Worm (Caenorhabditis elegans) whole organism, early embryonic: Measurements from ENCODE around the gene C55B6.4.

Experiments used
- B0310.2 ChIP-seq: sonication (generic microtip); optimal IDR thresholded peaks from 2 replicates; lab custom pipeline; 2016; ENCODE audit warnings: mild to moderate bottlenecking, missing genetic modification characterization, missing compliant biosample characterization
- F13C5.2 ChIP-seq: sonication (generic microtip); optimal IDR thresholded peaks from 2 replicates; lab custom pipeline; 2017; ENCODE audit warnings: mild to moderate bottlenecking, missing genetic modification characterization, inconsistent platforms, missing compliant biosample characterization
- aly-1 ChIP-seq: sonication (generic microtip); optimal IDR thresholded peaks from 2 replicates; lab custom pipeline; 2016; ENCODE audit warnings: missing genetic modification characterization, missing compliant biosample characterization
- ama-1 ChIP-seq: fragments of 150-350 bp; optimal IDR thresholded peaks from 2 replicates; lab custom pipeline; 2014
- ceh-13 ChIP-seq: fragments of 200-800 bp; sonication (Bioruptor generic); optimal IDR thresholded peaks from 2 replicates; lab custom pipeline; 2018; ENCODE audit warnings: mild to moderate bottlenecking, missing genetic modification characterization, missing compliant biosample characterization
- ceh-36 ChIP-seq: sonication (generic microtip); optimal IDR thresholded peaks from 2 replicates; lab custom pipeline; 2016; ENCODE audit warnings: missing genetic modification characterization, inconsistent platforms, missing compliant biosample characterization
- ets-7 ChIP-seq: sonication (generic microtip); optimal IDR thresholded peaks from 2 replicates; lab custom pipeline; 2016; ENCODE audit warnings: missing genotype, missing genetic modification characterization, missing compliant biosample characterization
- flt-1 ChIP-seq: fragments of 200-800 bp; sonication (Bioruptor generic); IDR thresholded peaks from 2 replicates; pipeline ENCODE4 v1.3.6; 2022; ENCODE audit warnings: missing genetic modification characterization, missing compliant biosample characterization
- hmbx-1 ChIP-seq: sonication (generic microtip); optimal IDR thresholded peaks from 2 replicates; lab custom pipeline; 2016; ENCODE audit warnings: mild to moderate bottlenecking, missing genetic modification characterization, missing compliant biosample characterization
- hmg-4 ChIP-seq: fragments of 200-800 bp; sonication (Bioruptor generic); optimal IDR thresholded peaks from 2 replicates; lab custom pipeline; 2018; ENCODE audit warnings: mild to moderate bottlenecking, missing genetic modification characterization, missing compliant biosample characterization
- hnd-1 ChIP-seq: sonication (generic microtip); optimal IDR thresholded peaks from 2 replicates; lab custom pipeline; 2016; ENCODE audit warnings: missing genetic modification characterization, missing compliant biosample characterization
- pes-1 ChIP-seq: fragments of 200-800 bp; sonication (Bioruptor generic); IDR thresholded peaks from 2 replicates; pipeline ENCODE4 v1.3.6; 2022; ENCODE audit warnings: missing genetic modification reagents, missing genetic modification characterization, missing compliant biosample characterization
- scrt-1 ChIP-seq: fragments of 200-800 bp; sonication (Bioruptor generic); IDR thresholded peaks from 2 replicates; pipeline ENCODE4 v1.3.6; 2022; ENCODE audit warnings: missing genetic modification characterization, missing compliant biosample characterization
- sea-1 ChIP-seq: fragments of 200-800 bp; sonication (Bioruptor generic); conservative IDR thresholded peaks from 2 replicates; pipeline ENCODE4 v1.3.6; 2022; ENCODE audit warnings: missing genetic modification characterization, missing compliant biosample characterization
- tbx-11 ChIP-seq: fragments of 200-800 bp; sonication (Bioruptor generic); IDR thresholded peaks from 2 replicates; pipeline ENCODE4 v1.3.6; 2022; ENCODE audit warnings: missing genetic modification characterization, missing compliant biosample characterization
- tbx-37 ChIP-seq: fragments of 200-800 bp; sonication (Bioruptor generic); conservative IDR thresholded peaks from 2 replicates; pipeline ENCODE4 v1.3.6; 2022; ENCODE audit warnings: missing genetic modification reagents, missing genetic modification characterization, missing compliant biosample characterization
- tra-4 ChIP-seq: sonication (generic microtip); optimal IDR thresholded peaks from 2 replicates; lab custom pipeline; 2017; ENCODE audit warnings: missing genetic modification characterization, missing compliant biosample characterization

C55B6.4 gene

DNA sequence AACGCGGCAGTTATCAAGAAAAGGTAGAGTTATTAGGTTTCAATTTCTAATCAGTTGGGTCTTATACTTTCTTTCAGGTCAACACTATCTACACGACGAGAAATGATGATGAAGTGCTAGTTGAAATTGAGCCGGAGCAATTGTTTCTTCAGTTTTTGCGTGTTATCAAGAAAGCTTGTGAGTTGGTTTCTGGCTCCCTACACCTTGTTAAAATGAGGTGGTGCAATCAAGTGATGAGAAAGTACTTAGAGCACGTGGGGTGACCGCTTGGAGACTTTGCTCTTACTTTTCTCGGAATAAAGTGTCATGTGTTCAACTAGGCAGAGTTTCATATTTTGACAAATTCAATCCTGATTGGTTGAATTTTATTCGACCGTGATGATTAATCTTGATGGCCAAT is 13.0 kb upstream of the C55B6.4 start:
- TF ChIP-seq B0310.2 (no peak), tra-4 (tag; lab: Kevin White, UChicago) (no peak), ceh-13 (GFP tag; lab: Kevin White, UChicago) (no peak), ets-7 (no peak), hmg-4 (no peak), ceh-36 (tag; lab: Kevin White, UChicago) (no peak), sea-1 (no peak), hmbx-1 (no peak), aly-1 (tag; lab: Kevin White, UChicago) (no peak), tbx-11 (GFP tag; lab: Robert Waterston, UW) (no peak), scrt-1 (no peak), flt-1 (GFP tag; lab: Robert Waterston, UW) (no peak), F13C5.2 (tag; lab: Kevin White, UChicago) (no peak)

DNA sequence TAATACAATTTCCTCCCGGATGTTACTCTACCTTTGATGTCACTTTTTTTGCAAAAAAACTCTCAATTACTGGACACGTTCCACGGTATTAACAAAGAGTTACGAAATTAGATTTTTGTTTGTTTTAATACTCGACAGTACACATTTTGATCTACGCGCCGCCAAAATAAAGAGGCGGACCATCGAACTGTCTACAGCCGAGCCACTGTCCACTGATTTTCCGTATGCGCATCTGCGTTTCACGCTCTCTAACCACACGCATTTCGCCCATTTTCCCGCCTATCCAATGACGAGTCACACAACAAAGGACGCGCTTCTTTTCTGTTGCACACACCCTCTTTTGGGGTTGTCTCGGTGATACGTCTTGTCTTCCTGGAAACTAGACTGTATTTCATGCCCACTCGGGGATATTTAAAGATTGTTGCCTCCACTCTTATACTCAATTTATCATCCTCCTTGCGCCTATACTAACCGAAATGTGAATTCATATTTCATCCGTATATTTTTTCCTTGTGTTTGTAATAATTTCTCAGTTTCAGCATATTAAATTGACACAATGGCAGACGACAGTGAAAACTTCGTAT is 12.4 kb upstream of the C55B6.4 start, which contains the start of gene C55B6.1:
C55B6.1 (plus strand) TSS at position 534 of the 584 bp plus-strand sequence.
- no peak for TF ChIP-seq tbx-11 (GFP tag; lab: Robert Waterston, UW)
- no peak for TF ChIP-seq F13C5.2 (tag; lab: Kevin White, UChicago)
- no peak for TF ChIP-seq hmbx-1
- TF ChIP-seq B0310.2, result no peak
- TF ChIP-seq flt-1 (GFP tag; lab: Robert Waterston, UW), result no peak
- no peak for TF ChIP-seq ets-7

ce11 chrX:7193894-7194614 is 6.6 kb upstream of the C55B6.4 start, which contains the start of gene dnj-7:
Gene dnj-7 (plus strand): TSS chrX:7194564.
- TF ChIP-seq ceh-36 (tag; lab: Kevin White, UChicago) (no peak), F13C5.2 (tag; lab: Kevin White, UChicago) (peak; percentile 16)

DNA sequence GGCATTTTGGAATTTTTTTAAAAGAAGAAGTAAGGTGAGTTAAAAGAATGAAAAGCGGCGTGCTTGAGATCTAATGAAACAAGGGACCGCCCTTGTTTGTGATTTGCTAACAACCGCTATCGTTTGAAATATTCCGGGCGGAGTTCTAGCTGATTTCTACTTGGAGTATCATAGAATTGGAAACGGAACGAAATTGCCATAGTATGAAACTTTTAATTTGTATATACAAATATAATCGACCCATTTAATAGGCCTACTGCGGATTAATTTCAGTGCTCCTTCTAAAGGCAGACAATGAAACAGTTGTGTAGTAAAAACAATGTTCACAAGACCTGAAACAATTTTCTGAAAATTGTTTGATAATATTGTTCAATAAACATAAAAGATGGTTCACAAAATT is 4.4 kb upstream of the C55B6.4 start, which contains the start of gene C55B6.7:
C55B6.7 (minus strand) TSS at position 101 of the 400 bp plus-strand sequence.
- TF ChIP-seq hmbx-1 (no peak), aly-1 (tag; lab: Kevin White, UChicago) (no peak), flt-1 (GFP tag; lab: Robert Waterston, UW) (no peak), tbx-11 (GFP tag; lab: Robert Waterston, UW) (no peak), tra-4 (tag; lab: Kevin White, UChicago) (no peak)

DNA sequence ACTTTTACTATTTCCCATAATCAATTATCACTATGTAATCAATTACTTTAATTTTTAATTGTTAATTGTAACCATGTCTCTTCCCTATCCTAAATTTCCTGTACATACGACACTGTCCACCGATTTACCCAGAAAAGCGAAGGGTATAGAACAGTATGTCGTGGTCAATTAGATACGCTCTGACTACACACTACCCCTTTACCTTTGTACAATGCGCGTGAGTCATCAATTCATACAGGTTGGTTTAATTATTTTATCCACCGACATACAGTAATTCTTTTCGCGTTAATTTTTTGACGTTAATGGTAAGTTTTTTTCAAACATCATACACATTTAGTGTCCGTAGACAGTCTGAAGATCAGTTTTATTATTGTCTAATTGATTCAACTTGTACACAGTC is 5.9 kb downstream of the C55B6.4 start:
- TF ChIP-seq hnd-1 (tag; lab: Kevin White, UChicago), result no peak
- no peak for TF ChIP-seq tbx-11 (GFP tag; lab: Robert Waterston, UW)
- TF ChIP-seq scrt-1, result no peak
- TF ChIP-seq tbx-37 (GFP tag; lab: Robert Waterston, UW), result no peak
- TF ChIP-seq hmg-4, result no peak
- TF ChIP-seq ceh-36 (tag; lab: Kevin White, UChicago), result no peak
- no peak for TF ChIP-seq hmbx-1
- no peak for TF ChIP-seq ets-7
- TF ChIP-seq F13C5.2 (tag; lab: Kevin White, UChicago), result no peak

DNA sequence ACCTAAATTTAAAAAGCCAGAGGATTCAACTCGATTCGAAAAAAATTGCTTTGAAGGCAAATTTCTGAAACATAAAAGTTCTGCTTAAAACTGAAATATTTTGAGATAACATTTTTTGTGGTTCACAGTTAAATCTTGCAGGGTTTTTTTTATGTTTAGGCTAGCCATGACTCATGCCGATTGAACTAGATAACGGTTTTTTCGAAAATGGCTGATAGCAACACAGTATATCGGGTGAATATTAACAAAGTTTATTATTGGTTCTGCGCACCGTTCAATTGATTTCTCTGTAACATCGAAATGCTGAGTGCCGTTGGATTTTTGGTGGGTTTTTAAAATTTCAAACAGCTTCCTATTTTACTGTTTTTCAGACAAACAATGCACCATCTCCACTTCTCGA is 10.2 kb downstream of the C55B6.4 start, which contains the start of gene F43E12.1:
F43E12.1 (plus strand) TSS at position 301 of the 400 bp plus-strand sequence.
- TF ChIP-seq ets-7 (no peak), B0310.2 (no peak), tbx-37 (GFP tag; lab: Robert Waterston, UW) (no peak)

DNA sequence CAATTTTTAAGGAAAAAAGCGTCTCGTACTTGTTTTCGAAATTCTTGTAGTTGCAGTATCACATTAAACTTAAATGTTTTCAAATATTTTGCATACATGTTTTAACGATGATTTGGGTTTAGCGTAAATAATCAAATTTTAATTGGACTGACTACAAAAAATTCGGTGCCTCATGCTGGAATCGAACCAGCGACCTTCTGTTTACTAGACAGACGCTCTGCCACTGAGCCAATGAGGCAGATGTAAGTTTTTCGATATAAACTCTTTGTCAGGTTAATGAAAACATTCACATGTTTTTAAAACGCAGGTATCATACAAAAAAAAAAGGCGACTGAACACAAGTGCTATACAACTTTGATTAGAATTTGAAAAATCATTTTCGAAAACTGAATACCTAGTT is 10.7 kb downstream of the C55B6.4 start:
- TF ChIP-seq tra-4 (tag; lab: Kevin White, UChicago), result no peak
- TF ChIP-seq ets-7, result no peak
- no peak for TF ChIP-seq pes-1 (GFP tag; lab: Robert Waterston, UW)

DNA sequence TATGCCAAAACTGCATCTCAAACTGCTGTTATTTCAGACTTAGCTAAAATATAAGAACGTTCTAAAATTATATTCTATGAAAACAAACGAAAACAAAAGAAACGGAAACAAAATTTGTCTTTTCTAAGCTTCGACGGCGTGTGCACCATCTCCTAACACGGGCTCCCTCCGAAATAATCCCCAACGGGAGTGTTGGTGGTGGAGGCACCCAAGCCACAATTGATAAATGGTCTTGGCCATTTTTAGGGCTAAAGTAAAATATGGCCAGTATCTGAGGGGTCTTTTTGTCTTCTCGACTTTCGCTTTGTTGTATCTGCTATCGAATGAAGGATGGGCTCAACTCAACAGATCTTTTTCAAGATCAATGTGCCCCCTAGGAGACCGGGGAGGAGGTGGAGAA is 12.1 kb downstream of the C55B6.4 start:
- TF ChIP-seq ama-1 (lab: Kevin White, UChicago) (no peak), pes-1 (GFP tag; lab: Robert Waterston, UW) (no peak), hmbx-1 (no peak), ceh-13 (GFP tag; lab: Kevin White, UChicago) (no peak), tbx-11 (GFP tag; lab: Robert Waterston, UW) (no peak), aly-1 (tag; lab: Kevin White, UChicago) (no peak), scrt-1 (no peak), B0310.2 (no peak), hmg-4 (no peak), tra-4 (tag; lab: Kevin White, UChicago) (no peak), sea-1 (no peak)
